Fruit fly (Drosophila melanogaster): ENCODE data around the gene eff.
A peak's percentile ranks its signal among the peaks of the same experiment; 100 is the strongest.

The eff gene

dm6 chr3R:14692230-14692970 lies 48.7 kb downstream of the eff start (continued):
- TF ChIP-seq pho (GFP tag; optimal IDR thresholded peaks at IDR 0.05) (no peak), zen2 (GFP tag; IDR thresholded peaks at IDR 0.05; ENCODE audit: partially characterized antibody) (no peak), CG4424 (GFP tag; optimal IDR thresholded peaks at IDR 0.05) (peak; percentile 83), her (GFP tag; optimal IDR thresholded peaks at IDR 0.05) (peak; percentile 3), CG8089 (GFP tag; optimal IDR thresholded peaks at IDR 0.05) (peak; percentile 58), Mes4 (GFP tag; optimal IDR thresholded peaks at IDR 0.05) (peak; percentile 10), wdn (GFP tag; IDR thresholded peaks at IDR 0.05) (no peak), CG9727 (GFP tag; optimal IDR thresholded peaks at IDR 0.05) (peak; percentile 75), bab2 (GFP tag; optimal IDR thresholded peaks at IDR 0.05) (peak; percentile 38), HLH3B (GFP tag; IDR thresholded peaks at IDR 0.05) (peak; percentile 77), CG6689 (GFP tag; IDR thresholded peaks at IDR 0.05) (peak; percentile 71; the same call in 1 of the 2 replicates), sima (GFP tag; optimal IDR thresholded peaks at IDR 0.05) (no peak), CG10979 (tag; optimal IDR thresholded peaks at IDR 0.05) (peak; percentile 89), CG31388 (GFP tag; optimal IDR thresholded peaks at IDR 0.05) (peak; percentile 37), CG8281 (tag; optimal IDR thresholded peaks at IDR 0.05) (peak; percentile 44), Lhr (GFP tag; optimal IDR thresholded peaks at IDR 0.05) (peak; percentile 21), Bteb2 (GFP tag; optimal IDR thresholded peaks at IDR 0.05) (no peak), NC2α (GFP tag; optimal IDR thresholded peaks at IDR 0.05) (peak; percentile 49), Gsc (GFP tag; IDR thresholded peaks at IDR 0.05) (no peak), CG11504 (tag; optimal IDR thresholded peaks at IDR 0.05) (peak; percentile 72), Trl (optimal IDR thresholded peaks at IDR 0.05) (no peak), Trl (GFP tag; optimal IDR thresholded peaks at IDR 0.05) (peak; percentile 54), CG12744 (GFP tag; optimal IDR thresholded peaks at IDR 0.05) (no peak), CG6765 (GFP tag; optimal IDR thresholded peaks at IDR 0.05) (no peak), CG10959 (GFP tag; IDR thresholded peaks at IDR 0.05) (peak; percentile 88), hbn (GFP tag; IDR thresholded peaks at IDR 0.05; ENCODE audit: partially characterized antibody) (no peak), MTF-1 (GFP tag; optimal IDR thresholded peaks at IDR 0.05; ENCODE audit: borderline replicate concordance) (peak; percentile 42), org-1 (GFP tag; optimal IDR thresholded peaks at IDR 0.05) (peak; percentile 51), Dad (GFP tag; optimal IDR thresholded peaks at IDR 0.05) (no peak), bowl (GFP tag; IDR thresholded peaks at IDR 0.05) (no peak), CG4282 (GFP tag; optimal IDR thresholded peaks at IDR 0.05) (no peak), CG2120 (GFP tag; optimal IDR thresholded peaks at IDR 0.05) (no peak), wek (GFP tag; optimal IDR thresholded peaks at IDR 0.05) (peak; percentile 29), CTCF (GFP tag; optimal IDR thresholded peaks at IDR 0.05) (peak; percentile 6), zen (tag; optimal IDR thresholded peaks at IDR 0.05) (peak; percentile 48), grau (tag; optimal IDR thresholded peaks at IDR 0.05) (peak; percentile 58), Atf-2 (GFP tag; optimal IDR thresholded peaks at IDR 0.05) (peak; percentile 60), gcm (GFP tag; optimal IDR thresholded peaks at IDR 0.05) (peak; percentile 60), z (GFP tag; IDR thresholded peaks at IDR 0.05) (no peak), ems (GFP tag; optimal IDR thresholded peaks at IDR 0.05) (peak; percentile 29), gro (GFP tag; optimal IDR thresholded peaks at IDR 0.05) (no peak), pnt (GFP tag; optimal IDR thresholded peaks at IDR 0.05) (peak; percentile 58), ind (GFP tag; optimal IDR thresholded peaks at IDR 0.05) (peak; percentile 53), NfI (GFP tag; optimal IDR thresholded peaks at IDR 0.05) (peak; percentile 36), CG7928 (GFP tag; optimal IDR thresholded peaks at IDR 0.05) (no peak), nau (GFP tag; optimal IDR thresholded peaks at IDR 0.05) (peak; percentile 60), MBD-R2 (GFP tag; IDR thresholded peaks at IDR 0.05) (no peak), CG34376 (GFP tag; optimal IDR thresholded peaks at IDR 0.05) (no peak), odd (GFP tag; optimal IDR thresholded peaks at IDR 0.05) (peak; percentile 5), pan (optimal IDR thresholded peaks at IDR 0.05) (no peak), pan (GFP tag; optimal IDR thresholded peaks at IDR 0.05 in 1 of 2, IDR thresholded peaks at IDR 0.05 in 1 of 2) (peak in 1 of 2 experiments; percentile 11)

All from whole organism, embryonic.